Fruit fly (Drosophila melanogaster): Measurements from ENCODE around the gene Gart.

Gene Gart

DNA sequence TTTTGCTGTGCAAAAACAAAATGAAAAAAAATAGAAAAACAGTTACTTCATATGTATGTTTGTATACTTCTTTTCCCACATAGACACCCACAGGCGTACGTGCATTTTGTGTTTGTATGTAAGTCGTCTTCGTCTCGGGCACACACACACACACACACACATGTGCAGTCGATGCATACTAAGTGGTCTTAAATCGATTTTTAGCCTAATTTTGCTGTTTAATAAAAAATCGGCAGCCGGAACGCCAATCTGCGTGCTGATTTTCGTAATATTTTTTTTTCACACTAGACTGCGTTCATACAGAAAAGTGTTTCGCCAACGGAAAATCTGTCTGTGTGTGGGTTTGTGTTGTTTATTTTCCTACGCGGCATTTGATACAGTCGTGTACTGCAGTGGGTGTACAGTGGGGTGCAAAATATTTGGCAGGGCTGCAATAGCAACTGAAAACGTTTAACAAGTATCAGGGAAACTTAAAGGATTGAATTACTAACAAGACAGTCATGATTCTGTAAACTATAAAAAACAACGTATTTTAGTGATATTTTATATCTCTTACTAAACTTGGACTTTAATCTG, 9.5 kb upstream of the Gart start:
- TF ChIP-seq Vsx2 (GFP tag; optimal IDR thresholded peaks at IDR 0.05; ENCODE audit: partially characterized antibody) = no peak
- no peak for TF ChIP-seq brk (GFP tag; optimal IDR thresholded peaks at IDR 0.05)
- TF ChIP-seq OdsH (GFP tag; optimal IDR thresholded peaks at IDR 0.05) = peak; percentile 44
- TF ChIP-seq lola (GFP tag; optimal IDR thresholded peaks at IDR 0.05) = no peak
- peak; percentile 47 for TF ChIP-seq psq (GFP tag; optimal IDR thresholded peaks at IDR 0.05)
- TF ChIP-seq Dif (GFP tag; optimal IDR thresholded peaks at IDR 0.05; ENCODE audit: partially characterized antibody) = no peak
- TF ChIP-seq N (GFP tag; optimal IDR thresholded peaks at IDR 0.05) = no peak
- TF ChIP-seq Hnf4 (GFP tag; optimal IDR thresholded peaks at IDR 0.05) = peak; percentile 50
- TF ChIP-seq Rel (GFP tag; optimal IDR thresholded peaks at IDR 0.05) = no peak
- TF ChIP-seq Rel (tag; optimal IDR thresholded peaks at IDR 0.05) = no peak
- TF ChIP-seq br (GFP tag; optimal IDR thresholded peaks at IDR 0.05) = peak; percentile 20
- TF ChIP-seq ey (GFP tag; optimal IDR thresholded peaks at IDR 0.05) = peak; percentile 34
- peak; percentile 11 for TF ChIP-seq CG32264 (GFP tag; optimal IDR thresholded peaks at IDR 0.05)
- peak; percentile 69 for TF ChIP-seq h (GFP tag; optimal IDR thresholded peaks at IDR 0.05)
- no peak for TF ChIP-seq dsf (GFP tag; optimal IDR thresholded peaks at IDR 0.05; ENCODE audit: borderline replicate concordance)
- no peak for TF ChIP-seq HLH106 (tag; optimal IDR thresholded peaks at IDR 0.05)
- TF ChIP-seq tai (GFP tag; optimal IDR thresholded peaks at IDR 0.05) = no peak
- TF ChIP-seq sage (GFP tag; optimal IDR thresholded peaks at IDR 0.05) = no peak
- peak in 1 of 2 experiments; percentile 73 for TF ChIP-seq foxo (GFP tag; optimal IDR thresholded peaks at IDR 0.05)
- no peak for TF ChIP-seq Abd-B (GFP tag; optimal IDR thresholded peaks at IDR 0.05)
- TF ChIP-seq sv (GFP tag; optimal IDR thresholded peaks at IDR 0.05) = no peak
- TF ChIP-seq Dfd (GFP tag; optimal IDR thresholded peaks at IDR 0.05) = peak; percentile 57
- no peak for TF ChIP-seq dl (GFP tag; optimal IDR thresholded peaks at IDR 0.05; ENCODE audit: insufficient read depth in 1 of 2, partially characterized antibody in 2 of 2)
- TF ChIP-seq dmrt93B (GFP tag; optimal IDR thresholded peaks at IDR 0.05) = no peak
- no peak for TF ChIP-seq usp (GFP tag; optimal IDR thresholded peaks at IDR 0.05)
- peak; percentile 79 for TF ChIP-seq jim (GFP tag; optimal IDR thresholded peaks at IDR 0.05)
- TF ChIP-seq woc (GFP tag; optimal IDR thresholded peaks at IDR 0.05) = no peak
- TF ChIP-seq fru (GFP tag; optimal IDR thresholded peaks at IDR 0.05) = peak; percentile 54
- no peak for TF ChIP-seq Hr78 (GFP tag; optimal IDR thresholded peaks at IDR 0.05)
- TF ChIP-seq Myc (optimal IDR thresholded peaks at IDR 0.05) = no peak
- TF ChIP-seq pan (optimal IDR thresholded peaks at IDR 0.05) = no peak
- peak; percentile 76 for TF ChIP-seq rgr (GFP tag; optimal IDR thresholded peaks at IDR 0.05)
- TF ChIP-seq Hr83 (GFP tag; optimal IDR thresholded peaks at IDR 0.05; ENCODE audit: poor library complexity, severe bottlenecking) = peak; percentile 59
- TF ChIP-seq Mio (GFP tag; optimal IDR thresholded peaks at IDR 0.05) = no peak
- no peak for TF ChIP-seq CrebA (GFP tag; optimal IDR thresholded peaks at IDR 0.05; ENCODE audit: borderline replicate concordance)
- TF ChIP-seq Jra (GFP tag; optimal IDR thresholded peaks at IDR 0.05) = peak; percentile 33
- peak; percentile 25 for TF ChIP-seq Sp1 (GFP tag; optimal IDR thresholded peaks at IDR 0.05)
- no peak for TF ChIP-seq GATAd (GFP tag; optimal IDR thresholded peaks at IDR 0.05)
- TF ChIP-seq CG9705 (GFP tag; optimal IDR thresholded peaks at IDR 0.05) = no peak

DNA sequence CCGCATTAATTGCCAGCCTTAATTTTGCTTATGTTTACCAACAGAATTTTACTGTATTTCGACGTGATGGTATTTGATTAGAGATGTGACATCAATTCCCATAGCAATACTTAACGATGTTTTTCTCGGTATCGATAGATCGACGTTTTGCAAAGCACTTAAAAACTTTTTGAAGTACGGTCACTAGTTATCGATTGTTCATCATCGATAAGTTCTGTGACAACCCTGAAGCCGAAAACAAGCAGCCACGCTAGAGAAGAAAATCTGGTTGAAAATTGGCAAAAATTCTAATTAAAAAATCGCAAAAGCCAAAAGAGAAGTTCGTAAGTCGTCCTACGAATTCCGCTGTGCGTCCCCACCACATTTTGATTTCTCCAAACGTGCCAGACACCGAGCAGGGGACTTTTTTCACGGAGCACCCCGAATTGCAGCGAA, 8.8 kb upstream of the Gart start, which contains the start of the genes Rab30 and Caper:
Rab30 (minus strand) TSS at position 90 of the 435 bp plus-strand sequence.
Caper (plus strand) TSS at position 205 of the 435 bp plus-strand sequence.
- TF ChIP-seq HLH106 (tag; optimal IDR thresholded peaks at IDR 0.05) (peak; percentile 51), pan (optimal IDR thresholded peaks at IDR 0.05) (no peak), fru (GFP tag; optimal IDR thresholded peaks at IDR 0.05) (peak; percentile 45), ey (GFP tag; optimal IDR thresholded peaks at IDR 0.05) (peak; percentile 59), rgr (GFP tag; optimal IDR thresholded peaks at IDR 0.05) (peak; percentile 70), dsf (GFP tag; optimal IDR thresholded peaks at IDR 0.05; ENCODE audit: borderline replicate concordance) (peak; percentile 77), foxo (GFP tag; optimal IDR thresholded peaks at IDR 0.05) (peak; percentile 2 to 61), CG32264 (GFP tag; optimal IDR thresholded peaks at IDR 0.05) (no peak), h (GFP tag; optimal IDR thresholded peaks at IDR 0.05) (peak; percentile 74), Abd-B (GFP tag; optimal IDR thresholded peaks at IDR 0.05) (no peak), OdsH (GFP tag; optimal IDR thresholded peaks at IDR 0.05) (no peak), Jra (GFP tag; optimal IDR thresholded peaks at IDR 0.05) (peak; percentile 83), sv (GFP tag; optimal IDR thresholded peaks at IDR 0.05) (peak; percentile 1), GATAd (GFP tag; optimal IDR thresholded peaks at IDR 0.05) (peak; percentile 39), psq (GFP tag; optimal IDR thresholded peaks at IDR 0.05) (peak; percentile 23), Rel (GFP tag; optimal IDR thresholded peaks at IDR 0.05) (no peak), Rel (tag; optimal IDR thresholded peaks at IDR 0.05) (peak; percentile 56), brk (GFP tag; optimal IDR thresholded peaks at IDR 0.05) (peak; percentile 80), Dif (GFP tag; optimal IDR thresholded peaks at IDR 0.05; ENCODE audit: partially characterized antibody) (no peak), Myc (optimal IDR thresholded peaks at IDR 0.05) (no peak), tai (GFP tag; optimal IDR thresholded peaks at IDR 0.05) (peak; percentile 89), N (GFP tag; optimal IDR thresholded peaks at IDR 0.05) (no peak), dmrt93B (GFP tag; optimal IDR thresholded peaks at IDR 0.05) (no peak), Sp1 (GFP tag; optimal IDR thresholded peaks at IDR 0.05) (peak; percentile 46), Hr83 (GFP tag; optimal IDR thresholded peaks at IDR 0.05; ENCODE audit: poor library complexity, severe bottlenecking) (peak; percentile 82), Hr78 (GFP tag; optimal IDR thresholded peaks at IDR 0.05) (no peak), br (GFP tag; optimal IDR thresholded peaks at IDR 0.05) (peak; percentile 55), jim (GFP tag; optimal IDR thresholded peaks at IDR 0.05) (no peak), Hnf4 (GFP tag; optimal IDR thresholded peaks at IDR 0.05) (peak; percentile 90), woc (GFP tag; optimal IDR thresholded peaks at IDR 0.05) (peak; percentile 13), Mio (GFP tag; optimal IDR thresholded peaks at IDR 0.05) (no peak)
